Worm (Caenorhabditis elegans): ENCODE data around the gene ZC477.3.

DNA sequence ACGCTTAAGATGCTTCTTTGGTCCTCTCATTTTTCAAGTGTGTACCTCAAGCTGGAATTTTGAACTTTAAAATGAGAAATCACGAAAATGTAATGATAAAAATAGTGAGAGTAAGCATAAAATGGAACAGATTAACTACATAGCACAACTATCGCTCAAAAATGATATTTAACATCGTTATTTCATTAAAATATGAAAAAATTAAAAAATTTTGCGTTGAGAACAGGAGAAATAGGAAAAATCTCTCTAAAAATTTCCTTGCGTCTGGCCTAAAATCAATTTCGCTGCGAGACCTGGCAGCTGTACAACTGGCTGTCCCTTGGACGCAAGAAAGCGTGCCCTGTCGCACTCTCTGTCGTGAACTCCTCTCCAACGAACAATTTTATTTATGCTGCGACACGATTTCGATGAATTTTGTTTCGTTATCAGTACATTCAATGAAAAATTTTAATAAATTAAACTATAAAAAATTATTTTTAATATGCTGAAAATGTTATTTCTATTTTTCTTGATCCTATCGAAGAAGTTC, 18.6 kb upstream of the ZC477.3 start, which contains the start of gene rps-4:
- TF ChIP-seq fkh-8 (tag; optimal IDR thresholded peaks at IDR 0.05) (peak; percentile 90), unc-130 (tag; optimal IDR thresholded peaks at IDR 0.05) (peak; percentile 81), egl-27 (tag; optimal IDR thresholded peaks at IDR 0.05) (no peak), nhr-237 (tag; optimal IDR thresholded peaks at IDR 0.05) (peak; percentile 71), ama-1 (optimal IDR thresholded peaks at IDR 0.05) (peak; percentile 19), ztf-4 (tag; optimal IDR thresholded peaks at IDR 0.05) (peak; percentile 54), lsy-2 (tag; optimal IDR thresholded peaks at IDR 0.05) (peak; percentile 91 to 95), lin-39 (tag; optimal IDR thresholded peaks at IDR 0.05) (peak; percentile 59), snpc-4 (tag; optimal IDR thresholded peaks at IDR 0.05) (peak; percentile 81)
